Fruit fly (Drosophila melanogaster) whole organism: Measurements from ENCODE around the gene eIF4G2.

ENCODE experiments used
- CG8478 ChIP-seq: fragments of >200 bp; optimal IDR thresholded peaks from 2 replicates; lab custom pipeline; 2018; ENCODE audit warnings: inconsistent platforms
- Dll ChIP-seq: fragments of >200 bp; optimal IDR thresholded peaks from 2 replicates; lab custom pipeline; 2017
- EcR ChIP-seq, 2 experiments: fragments of >200 bp; optimal IDR thresholded peaks; 2 replicates each; lab custom pipeline; 2017; ENCODE audit warnings: missing biosample characterization in 2 of 2, missing genetic modification characterization in 2 of 2, missing genetic modification reagents in 2 of 2
- pan ChIP-seq: fragments of >200 bp; optimal IDR thresholded peaks from 2 replicates; lab custom pipeline; 2017
- psq ChIP-seq: fragments of >200 bp; optimal IDR thresholded peaks from 2 replicates; lab custom pipeline; 2017
- usp ChIP-seq: fragments of >200 bp; optimal IDR thresholded peaks from 2 replicates; lab custom pipeline; 2017; ENCODE audit warnings: missing biosample characterization, missing genetic modification characterization, mixed read lengths

Gene eIF4G2

DNA sequence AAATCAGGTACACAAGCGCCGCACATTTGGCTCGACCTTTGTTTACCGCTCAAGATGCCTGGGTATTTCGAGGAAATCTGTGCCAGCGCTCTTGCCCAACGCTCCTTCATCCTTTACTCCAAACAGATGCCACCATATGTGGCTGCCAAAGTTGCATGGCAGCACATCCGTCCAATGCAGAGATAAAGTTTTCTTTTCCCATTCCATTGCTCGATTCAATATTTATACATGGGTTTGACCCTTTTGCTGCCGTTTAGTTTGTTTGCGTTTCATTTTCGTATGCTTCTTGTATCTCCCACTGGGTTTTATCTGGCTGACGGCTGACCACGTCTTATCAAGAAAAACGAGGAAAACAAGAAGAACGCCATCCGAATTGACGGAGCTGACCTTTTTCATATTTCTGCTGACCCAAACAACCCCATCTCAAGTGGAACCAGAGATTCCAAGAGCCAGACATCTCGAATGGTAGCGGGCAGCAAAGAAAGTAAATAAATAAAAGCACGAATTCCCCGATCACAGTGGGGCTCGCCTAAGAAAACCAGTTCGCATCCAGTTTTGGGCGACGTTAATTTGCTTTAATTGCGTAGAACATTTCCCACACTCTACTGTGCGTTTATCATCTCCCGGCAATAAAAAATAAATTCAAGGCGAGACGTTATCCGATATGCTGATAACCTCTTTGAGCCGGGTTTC lies 28.4 kb downstream of the eIF4G2 start:
- TF ChIP-seq Dll (lab: Kevin White, UChicago) (no peak), psq (lab: Kevin White, UChicago) (no peak), EcR (GFP tag; optimal IDR thresholded peaks at IDR 0.05; lab: Kevin White, UChicago) (no peak), CG8478 (lab: Kevin White, UChicago) (no peak), pan (lab: Kevin White, UChicago) (no peak), usp (GFP tag; lab: Kevin White, UChicago) (no peak)

dm6 chr3R:23789584-23789983 lies 29.5 kb downstream of the eIF4G2 start:
- no peak for TF ChIP-seq EcR (GFP tag; optimal IDR thresholded peaks at IDR 0.05; lab: Kevin White, UChicago)
- TF ChIP-seq CG8478 (lab: Kevin White, UChicago) = no peak
- TF ChIP-seq pan (lab: Kevin White, UChicago) = no peak
- TF ChIP-seq usp (GFP tag; lab: Kevin White, UChicago) = no peak
- no peak for TF ChIP-seq Dll (lab: Kevin White, UChicago)
- TF ChIP-seq psq (lab: Kevin White, UChicago) = no peak

- TF ChIP-seq EcR (GFP tag; optimal IDR thresholded peaks at IDR 0.05; lab: Kevin White, UChicago) (peak in 1 of 2 experiments; percentile 70), psq (lab: Kevin White, UChicago) (no peak), pan (lab: Kevin White, UChicago) (no peak), usp (GFP tag; lab: Kevin White, UChicago) (no peak)
These were observed 30.5 kb downstream of the eIF4G2 start for dm6 chr3R:23788406-23789021.

DNA sequence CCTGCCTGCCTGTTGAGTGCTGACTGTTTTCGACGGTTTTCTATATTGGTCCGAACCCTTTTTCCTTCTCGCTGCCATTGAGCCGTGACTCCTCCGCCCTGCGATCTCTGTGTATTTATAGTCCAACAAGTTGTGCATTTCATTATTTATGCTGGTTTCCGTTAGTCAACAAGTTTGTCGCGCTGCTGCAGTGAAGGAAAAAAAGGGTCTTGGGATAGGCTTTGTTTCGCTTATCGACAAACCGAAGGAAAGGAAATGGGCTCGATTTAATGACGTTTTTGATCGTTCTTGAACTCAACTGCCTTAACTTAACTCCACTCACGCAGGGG lies 31.4 kb downstream of the eIF4G2 start:
- TF ChIP-seq Dll (lab: Kevin White, UChicago) (no peak), pan (lab: Kevin White, UChicago) (no peak), usp (GFP tag; lab: Kevin White, UChicago) (no peak), EcR (GFP tag; optimal IDR thresholded peaks at IDR 0.05; lab: Kevin White, UChicago) (no peak), psq (lab: Kevin White, UChicago) (no peak), CG8478 (lab: Kevin White, UChicago) (no peak)

DNA sequence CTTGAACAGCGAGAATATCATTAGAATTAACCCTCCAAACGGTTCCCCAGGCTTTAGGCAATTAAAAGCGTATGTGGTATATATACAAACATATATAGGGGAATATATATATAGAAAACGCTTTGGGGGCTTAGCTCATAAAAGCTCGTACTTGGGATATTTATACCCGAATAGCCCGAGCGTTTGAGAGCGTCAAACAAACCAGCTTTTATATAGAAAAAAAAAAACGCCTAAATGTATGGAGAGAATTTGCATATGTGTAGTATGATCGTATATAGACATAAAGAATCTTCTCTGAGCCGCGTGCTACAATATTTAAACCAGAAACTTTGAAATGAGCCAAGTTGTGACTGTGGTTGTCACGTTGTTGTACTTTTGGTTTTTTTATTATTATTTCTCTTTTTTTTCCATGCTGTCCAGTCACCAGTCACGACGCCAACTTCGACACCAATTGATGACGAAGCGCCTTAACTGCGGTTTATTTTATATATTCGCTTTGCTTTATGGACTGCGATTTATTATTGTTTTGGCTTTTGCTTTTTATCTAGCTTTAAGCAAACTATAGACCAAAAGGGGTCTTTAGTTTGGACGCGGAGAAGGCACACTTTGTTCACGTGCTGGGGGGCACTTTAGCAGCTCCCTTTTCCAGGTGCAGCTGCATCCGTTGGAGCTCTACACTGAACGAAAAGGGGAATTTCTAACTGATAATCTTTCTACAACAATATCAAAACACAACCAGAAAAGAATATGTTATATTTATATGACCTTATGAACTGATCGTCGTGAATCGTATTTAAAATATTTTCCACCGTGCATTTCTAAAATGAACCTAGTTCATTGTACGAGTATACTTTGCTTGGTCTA lies 32.0 kb downstream of the eIF4G2 start:
- TF ChIP-seq EcR (GFP tag; optimal IDR thresholded peaks at IDR 0.05; lab: Kevin White, UChicago) (no peak), pan (lab: Kevin White, UChicago) (no peak), psq (lab: Kevin White, UChicago) (no peak)

- TF ChIP-seq CG8478 (lab: Kevin White, UChicago) (no peak), psq (lab: Kevin White, UChicago) (no peak), Dll (lab: Kevin White, UChicago) (no peak), usp (GFP tag; lab: Kevin White, UChicago) (no peak), EcR (GFP tag; optimal IDR thresholded peaks at IDR 0.05; lab: Kevin White, UChicago) (no peak), pan (lab: Kevin White, UChicago) (no peak)
These were observed 33.9 kb downstream of the eIF4G2 start for dm6 chr3R:23784925-23785680.

- TF ChIP-seq CG8478 (lab: Kevin White, UChicago) (no peak), EcR (GFP tag; optimal IDR thresholded peaks at IDR 0.05; lab: Kevin White, UChicago) (no peak), psq (lab: Kevin White, UChicago) (no peak)
These were observed 35.1 kb downstream of the eIF4G2 start for dm6 chr3R:23783961-23784360.

DNA sequence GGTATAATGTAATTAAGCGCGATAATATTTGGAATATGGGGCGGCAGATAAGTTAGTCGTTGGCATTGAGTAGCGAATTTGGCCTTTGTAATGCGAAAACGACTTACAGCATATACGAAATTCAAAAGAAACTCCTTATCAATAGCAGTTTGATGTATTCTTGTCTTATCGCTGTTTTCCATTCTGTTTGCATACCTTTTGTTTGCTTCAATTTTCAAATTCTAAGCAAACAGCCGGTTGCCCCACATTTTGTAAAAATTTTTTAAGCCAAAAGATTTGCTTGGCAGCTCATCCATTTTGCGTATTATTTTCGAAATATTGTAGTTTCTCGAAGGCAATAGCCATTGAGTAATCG lies 35.7 kb downstream of the eIF4G2 start:
- TF ChIP-seq psq (lab: Kevin White, UChicago) (no peak), CG8478 (lab: Kevin White, UChicago) (no peak), Dll (lab: Kevin White, UChicago) (no peak), EcR (GFP tag; optimal IDR thresholded peaks at IDR 0.05; lab: Kevin White, UChicago) (no peak), pan (lab: Kevin White, UChicago) (no peak), usp (GFP tag; lab: Kevin White, UChicago) (no peak)

dm6 chr3R:23782456-23783402 lies 36.3 kb downstream of the eIF4G2 start:
- no peak for TF ChIP-seq psq (lab: Kevin White, UChicago)
- no peak for TF ChIP-seq EcR (GFP tag; optimal IDR thresholded peaks at IDR 0.05; lab: Kevin White, UChicago)
- TF ChIP-seq pan (lab: Kevin White, UChicago) = no peak
- TF ChIP-seq Dll (lab: Kevin White, UChicago) = no peak
- TF ChIP-seq CG8478 (lab: Kevin White, UChicago) = no peak
- no peak for TF ChIP-seq usp (GFP tag; lab: Kevin White, UChicago)

DNA sequence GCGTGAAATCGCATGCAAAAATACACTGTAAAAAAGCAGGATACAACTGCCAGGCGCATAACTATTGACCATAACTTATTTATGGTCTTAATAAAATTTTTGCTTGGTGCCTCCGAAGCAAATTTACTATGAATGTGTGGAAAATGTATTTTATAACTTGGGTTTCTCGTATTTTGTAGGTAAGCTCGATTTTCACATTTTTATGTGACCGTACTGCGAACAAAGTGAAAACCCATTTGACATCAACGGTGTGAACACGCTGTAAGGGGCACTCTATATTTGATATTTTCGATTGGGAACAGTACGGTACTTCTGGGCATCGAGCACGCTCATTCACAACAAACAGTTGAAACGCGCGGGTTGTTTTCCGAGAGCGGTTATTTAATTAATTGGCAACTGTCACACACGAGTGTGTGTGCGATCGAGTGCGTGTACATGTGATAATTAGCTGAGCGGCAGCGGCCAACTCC lies 37.5 kb downstream of the eIF4G2 start, which contains the start of the genes Nup98-96 and mbc:
Nup98-96 (minus strand) TSS at position 156 of the 470 bp plus-strand sequence.
mbc (plus strand) TSS at position 300 of the 470 bp plus-strand sequence.
- no peak for TF ChIP-seq Dll (lab: Kevin White, UChicago)
- TF ChIP-seq pan (lab: Kevin White, UChicago) = no peak
- no peak for TF ChIP-seq EcR (GFP tag; optimal IDR thresholded peaks at IDR 0.05; lab: Kevin White, UChicago)
- TF ChIP-seq psq (lab: Kevin White, UChicago) = no peak
- TF ChIP-seq CG8478 (lab: Kevin White, UChicago) = no peak
- no peak for TF ChIP-seq usp (GFP tag; lab: Kevin White, UChicago)
